Worm (Caenorhabditis elegans): ENCODE results near the gene dod-17.

DNA sequence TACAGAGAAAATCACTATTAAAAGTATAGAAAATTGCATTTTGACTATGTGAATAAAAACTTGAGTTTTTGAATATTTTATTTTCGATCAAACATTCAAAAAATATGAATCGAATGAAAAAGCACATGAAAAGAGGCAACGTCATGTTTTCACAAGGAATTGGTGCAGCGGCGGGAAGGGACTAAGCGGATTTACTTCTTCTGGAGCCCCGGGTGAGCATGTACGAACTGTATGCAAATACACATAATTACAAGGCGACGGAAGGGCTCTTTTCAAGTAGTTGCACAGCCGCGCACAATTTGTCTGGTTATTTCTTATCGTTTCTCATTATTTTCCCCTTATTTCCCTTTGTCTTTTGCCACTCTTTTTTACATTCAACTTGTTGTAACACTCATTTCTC lies 19.8 kb downstream of the dod-17 start, which contains the start of gene K10D11.7:
- TF ChIP-seq T22C8.4 (GFP tag; IDR thresholded peaks at IDR 0.05) (no peak), med-1 (GFP tag; optimal IDR thresholded peaks at IDR 0.05; ENCODE audit: insufficient read depth) (no peak), ztf-23 (GFP tag; IDR thresholded peaks at IDR 0.05) (no peak), flt-1 (GFP tag; IDR thresholded peaks at IDR 0.05) (no peak), ref-1 (GFP tag; conservative IDR thresholded peaks at IDR 0.05) (no peak), tab-1 (GFP tag; IDR thresholded peaks at IDR 0.05) (no peak)
